Worm (Caenorhabditis elegans): ENCODE measurements around the gene srd-11.
A peak's percentile ranks its signal among the peaks of the same experiment; 100 is the strongest.

srd-11 gene

ce11 chrV:13591504-13592174, 28.0 kb downstream of the srd-11 start, which contains the start of gene tbcb-1:
Gene tbcb-1 (plus strand): TSS chrV:13592124.
- TF ChIP-seq unc-55 (GFP tag; optimal IDR thresholded peaks at IDR 0.05) = no peak
- TF ChIP-seq sma-3 (GFP tag; optimal IDR thresholded peaks at IDR 0.05) = peak; percentile 8
- TF ChIP-seq lsy-2 (tag; optimal IDR thresholded peaks at IDR 0.05) = peak in 1 of 2 experiments; percentile 55
- TF ChIP-seq ztf-1 (GFP tag; conservative IDR thresholded peaks at IDR 0.05) = no peak
- peak; percentile 49 for TF ChIP-seq C34F6.9 (tag; optimal IDR thresholded peaks at IDR 0.05)
- TF ChIP-seq blmp-1 (tag; optimal IDR thresholded peaks at IDR 0.05; ENCODE audit: insufficient read depth) = no peak
- TF ChIP-seq sma-9 (GFP tag; optimal IDR thresholded peaks at IDR 0.05) = peak; percentile 31
- no peak for TF ChIP-seq sma-9 (tag; optimal IDR thresholded peaks at IDR 0.05)
- TF ChIP-seq ceh-82 (tag; optimal IDR thresholded peaks at IDR 0.05) = no peak
- TF ChIP-seq Y55F3AM.14 (GFP tag; optimal IDR thresholded peaks at IDR 0.05) = no peak
- no peak for TF ChIP-seq mab-5 (tag; optimal IDR thresholded peaks at IDR 0.05)
- TF ChIP-seq nhr-25 (tag; optimal IDR thresholded peaks at IDR 0.05) = peak; percentile 35
- TF ChIP-seq egl-27 (tag; optimal IDR thresholded peaks at IDR 0.05) = no peak
- no peak for TF ChIP-seq nhr-21 (tag; optimal IDR thresholded peaks at IDR 0.05)
- no peak for TF ChIP-seq aly-2 (tag; optimal IDR thresholded peaks at IDR 0.05)
- TF ChIP-seq skn-1 (tag; optimal IDR thresholded peaks at IDR 0.05) = no peak
- no peak for TF ChIP-seq fos-1 (tag; optimal IDR thresholded peaks at IDR 0.05)
- no peak for TF ChIP-seq elt-3 (tag; optimal IDR thresholded peaks at IDR 0.05)
- peak; percentile 35 for TF ChIP-seq gmeb-1 (tag; optimal IDR thresholded peaks at IDR 0.05)

DNA sequence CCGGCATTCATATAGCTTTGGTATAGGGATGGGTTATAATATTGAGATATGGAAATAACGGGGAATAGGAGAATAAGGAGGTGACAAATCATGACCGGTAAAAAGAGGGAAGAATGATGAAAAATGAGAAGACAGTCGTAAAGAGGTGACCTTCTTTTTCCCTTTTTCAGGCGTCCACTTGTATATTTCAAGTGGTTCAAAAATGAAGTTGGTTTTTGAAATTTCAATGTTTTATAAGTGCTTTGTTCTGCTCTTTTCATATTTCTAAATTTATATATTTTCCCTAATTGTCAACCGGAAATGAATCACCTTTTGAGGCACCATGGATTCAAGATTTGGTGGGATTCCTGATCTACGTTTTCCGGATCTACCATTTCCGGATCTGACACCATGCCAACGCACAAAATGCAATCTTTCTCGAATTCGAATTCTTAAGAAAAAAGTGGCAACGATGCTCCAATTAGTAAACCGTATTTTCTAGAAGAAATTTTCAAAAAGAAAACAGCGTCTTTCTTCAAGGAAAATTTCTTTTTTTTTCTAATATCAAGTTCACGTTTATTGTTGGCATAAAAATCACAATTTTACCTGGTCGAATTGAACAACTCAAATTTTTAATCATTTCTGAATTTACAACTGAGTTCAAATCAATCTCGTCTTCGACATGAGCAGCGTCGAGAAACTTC, 30.0 kb downstream of the srd-11 start, which contains the start of the genes F53F4.2 and F53F4.18:
Gene F53F4.2 (minus strand): TSS at position 101 of the 683 bp plus-strand sequence.
Gene F53F4.18 (plus strand): TSS at position 633 of the 683 bp plus-strand sequence.
- no peak for TF ChIP-seq unc-39 (tag; optimal IDR thresholded peaks at IDR 0.05)
- TF ChIP-seq ztf-11 (tag; optimal IDR thresholded peaks at IDR 0.05) = no peak
- no peak for TF ChIP-seq zag-1 (tag; optimal IDR thresholded peaks at IDR 0.05)
- TF ChIP-seq R02D3.7 (tag; optimal IDR thresholded peaks at IDR 0.05) = no peak
- no peak for TF ChIP-seq nhr-23 (tag; optimal IDR thresholded peaks at IDR 0.05)
- TF ChIP-seq nhr-10 (tag; optimal IDR thresholded peaks at IDR 0.05) = no peak
- TF ChIP-seq egl-27 (tag; optimal IDR thresholded peaks at IDR 0.05) = no peak
- TF ChIP-seq alr-1 (tag; optimal IDR thresholded peaks at IDR 0.05) = no peak
- TF ChIP-seq nhr-21 (tag; optimal IDR thresholded peaks at IDR 0.05) = no peak
- no peak for TF ChIP-seq nhr-11 (tag; optimal IDR thresholded peaks at IDR 0.05)
- no peak for TF ChIP-seq F13H6.1 (tag; optimal IDR thresholded peaks at IDR 0.05)
- no peak for TF ChIP-seq sma-3 (GFP tag; optimal IDR thresholded peaks at IDR 0.05)
- TF ChIP-seq ceh-16 (tag; optimal IDR thresholded peaks at IDR 0.05) = no peak
- no peak for TF ChIP-seq skn-1 (tag; optimal IDR thresholded peaks at IDR 0.05)
- no peak for TF ChIP-seq snpc-4 (tag; optimal IDR thresholded peaks at IDR 0.05)
- TF ChIP-seq ama-1 (optimal IDR thresholded peaks at IDR 0.05) = no peak
- TF ChIP-seq unc-55 (GFP tag; optimal IDR thresholded peaks at IDR 0.05) = no peak
- no peak for TF ChIP-seq aly-2 (tag; optimal IDR thresholded peaks at IDR 0.05)
- no peak for TF ChIP-seq crh-2 (tag; optimal IDR thresholded peaks at IDR 0.05)

ce11 chrV:13587902-13588301, 31.8 kb downstream of the srd-11 start, which contains the start of gene F53F4.17:
Gene F53F4.17 (plus strand): TSS chrV:13588202.
- TF ChIP-seq aly-2 (tag; optimal IDR thresholded peaks at IDR 0.05) = no peak
- no peak for TF ChIP-seq sma-3 (GFP tag; optimal IDR thresholded peaks at IDR 0.05)
- TF ChIP-seq unc-55 (GFP tag; optimal IDR thresholded peaks at IDR 0.05) = no peak
- TF ChIP-seq egl-27 (tag; optimal IDR thresholded peaks at IDR 0.05) = no peak
- no peak for TF ChIP-seq elt-1 (tag; optimal IDR thresholded peaks at IDR 0.05)
- TF ChIP-seq unc-62 (GFP tag; optimal IDR thresholded peaks at IDR 0.05) = no peak
- TF ChIP-seq ceh-16 (tag; optimal IDR thresholded peaks at IDR 0.05) = no peak
- no peak for TF ChIP-seq R02D3.7 (tag; optimal IDR thresholded peaks at IDR 0.05)

DNA sequence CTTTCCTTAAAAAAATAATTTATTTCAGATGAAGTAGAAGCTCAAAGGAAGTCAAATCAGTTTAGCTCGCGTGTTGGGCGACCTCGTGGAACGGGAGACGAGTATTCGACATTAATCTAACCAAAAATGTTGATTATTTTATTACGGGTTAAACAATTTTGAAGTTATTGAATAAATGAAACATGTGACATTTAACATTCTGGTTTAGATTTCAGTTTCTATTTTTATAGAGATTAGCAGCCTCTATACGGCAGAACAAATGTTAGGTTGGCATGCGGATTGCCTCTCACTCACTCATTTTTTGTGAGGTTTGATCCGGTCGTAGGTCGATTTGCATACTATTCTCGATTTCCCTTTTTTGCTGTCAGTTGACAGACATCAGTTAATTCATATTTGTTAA, 35.2 kb downstream of the srd-11 start, which contains the start of gene F53F4.1:
Gene F53F4.1 (plus strand): TSS at position 301 of the 400 bp plus-strand sequence.
- TF ChIP-seq ztf-1 (GFP tag; conservative IDR thresholded peaks at IDR 0.05) (no peak), lsy-2 (tag; optimal IDR thresholded peaks at IDR 0.05) (no peak), lin-13 (GFP tag; optimal IDR thresholded peaks at IDR 0.05) (no peak), ztf-4 (tag; optimal IDR thresholded peaks at IDR 0.05) (no peak), Y55F3AM.14 (GFP tag; optimal IDR thresholded peaks at IDR 0.05) (no peak), ama-1 (optimal IDR thresholded peaks at IDR 0.05) (no peak), aly-2 (tag; optimal IDR thresholded peaks at IDR 0.05) (no peak), nhr-6 (tag; optimal IDR thresholded peaks at IDR 0.05) (no peak), lin-11 (tag; optimal IDR thresholded peaks at IDR 0.05) (no peak), snpc-4 (tag; optimal IDR thresholded peaks at IDR 0.05) (no peak), sma-9 (GFP tag; optimal IDR thresholded peaks at IDR 0.05) (no peak), sma-9 (tag; optimal IDR thresholded peaks at IDR 0.05) (no peak), R02D3.7 (tag; optimal IDR thresholded peaks at IDR 0.05) (no peak), nhr-23 (tag; optimal IDR thresholded peaks at IDR 0.05) (no peak), ZK546.5 (tag; optimal IDR thresholded peaks at IDR 0.05) (no peak)
